Fruit fly (Drosophila melanogaster) whole organism, embryonic: ENCODE measurements around the gene niki.
A peak's percentile ranks its signal among the peaks of the same experiment; 100 is the strongest.

Experiments used
- Antp ChIP-seq: fragments of 200-800 bp; sonication (Bioruptor generic); optimal IDR thresholded peaks from 3 replicates; lab custom pipeline; 2016; ENCODE audit warnings: missing biosample characterization, missing genetic modification characterization
- Bdp1 ChIP-seq: fragments of 200-800 bp; sonication (Bioruptor generic); optimal IDR thresholded peaks from 3 replicates; lab custom pipeline; 2016; ENCODE audit warnings: missing biosample characterization, missing genetic modification characterization
- C15 ChIP-seq: fragments of 200-800 bp; sonication (Bioruptor generic); IDR thresholded peaks from 3 replicates; pipeline ENCODE4 v1.3.6; 2022; ENCODE audit warnings: missing biosample characterization, missing genetic modification characterization
- CG10267 ChIP-seq: fragments of 200-800 bp; sonication (Bioruptor generic); optimal IDR thresholded peaks from 2 replicates; lab custom pipeline; 2018; ENCODE audit warnings: missing biosample characterization, mild to moderate bottlenecking, missing genetic modification characterization, moderate library complexity
- CG10565 ChIP-seq: fragments of 200-800 bp; sonication (Bioruptor generic); optimal IDR thresholded peaks from 3 replicates; lab custom pipeline; 2016; ENCODE audit warnings: missing biosample characterization, mild to moderate bottlenecking, missing genetic modification characterization
- CG10654 ChIP-seq: fragments of 200-800 bp; sonication (Bioruptor generic); optimal IDR thresholded peaks from 2 replicates; lab custom pipeline; 2016; ENCODE audit warnings: missing biosample characterization, missing genetic modification characterization
- CG10979 ChIP-seq: fragments of 200-800 bp; sonication (Bioruptor generic); optimal IDR thresholded peaks from 2 replicates; lab custom pipeline; 2018; ENCODE audit warnings: missing biosample characterization, mild to moderate bottlenecking, missing genetic modification characterization, moderate library complexity
- CG12942 ChIP-seq: fragments of 200-800 bp; sonication (Bioruptor generic); optimal IDR thresholded peaks from 3 replicates; lab custom pipeline; 2016; ENCODE audit warnings: missing biosample characterization, missing genetic modification characterization
- CG13775 ChIP-seq: fragments of 200-800 bp; sonication (Bioruptor generic); optimal IDR thresholded peaks from 3 replicates; lab custom pipeline; 2017; ENCODE audit warnings: missing biosample characterization, mild to moderate bottlenecking, missing genetic modification characterization
- CG14710 ChIP-seq: fragments of 200-800 bp; sonication (Bioruptor generic); optimal IDR thresholded peaks from 3 replicates; lab custom pipeline; 2019; ENCODE audit warnings: missing biosample characterization, mild to moderate bottlenecking, missing genetic modification characterization, moderate library complexity
- CG17829 ChIP-seq: fragments of 200-800 bp; optimal IDR thresholded peaks from 2 replicates; lab custom pipeline; 2019; ENCODE audit warnings: missing biosample characterization, mild to moderate bottlenecking, missing genetic modification characterization, moderate library complexity
- CG2129 ChIP-seq: fragments of 200-800 bp; sonication (Bioruptor generic); IDR thresholded peaks from 2 replicates; pipeline ENCODE4 v1.3.6; 2022; ENCODE audit warnings: missing biosample characterization, missing genetic modification characterization; ENCODE audit not compliant: partially characterized antibody
- CG30403 ChIP-seq: fragments of 200-800 bp; sonication (Bioruptor generic); optimal IDR thresholded peaks from 3 replicates; lab custom pipeline; 2016; ENCODE audit warnings: missing biosample characterization, missing genetic modification characterization
- CG34422 ChIP-seq: fragments of 200-800 bp; sonication (Bioruptor generic); IDR thresholded peaks from 3 replicates; pipeline ENCODE4 v1.3.6; 2022; ENCODE audit warnings: missing biosample characterization, missing genetic modification characterization
- CG4360 ChIP-seq: fragments of 200-800 bp; sonication (Bioruptor generic); IDR thresholded peaks from 2 replicates; pipeline ENCODE4 v1.3.6; 2022; ENCODE audit warnings: missing biosample characterization, missing genetic modification characterization
- CG4404 ChIP-seq: fragments of 200-800 bp; sonication (Bioruptor generic); IDR thresholded peaks from 2 replicates; pipeline ENCODE4 v1.3.6; 2022; ENCODE audit warnings: missing biosample characterization, missing genetic modification characterization
- CG6254 ChIP-seq: fragments of 200-800 bp; sonication (Bioruptor generic); optimal IDR thresholded peaks from 3 replicates; lab custom pipeline; 2017; ENCODE audit warnings: mild to moderate bottlenecking, missing biosample characterization, missing genetic modification reagents, missing genetic modification characterization
- CG7271 ChIP-seq: fragments of 200-800 bp; sonication (Bioruptor generic); optimal IDR thresholded peaks from 2 replicates; lab custom pipeline; 2018; ENCODE audit warnings: missing biosample characterization, mild to moderate bottlenecking, missing genetic modification characterization, moderate library complexity
- CG7745 ChIP-seq: fragments of 200-800 bp; sonication (Bioruptor generic); optimal IDR thresholded peaks from 2 replicates; lab custom pipeline; 2018; ENCODE audit warnings: missing biosample characterization, mild to moderate bottlenecking, missing genetic modification characterization, moderate library complexity
- CG7786 ChIP-seq: fragments of 200-800 bp; sonication (Bioruptor generic); optimal IDR thresholded peaks from 2 replicates; lab custom pipeline; 2016; ENCODE audit warnings: missing biosample characterization, missing genetic modification characterization
- CG8478 ChIP-seq: fragments of >200 bp; optimal IDR thresholded peaks from 2 replicates; lab custom pipeline; 2018
- CG9876 ChIP-seq: fragments of 200-800 bp; sonication (Bioruptor generic); optimal IDR thresholded peaks from 2 replicates; lab custom pipeline; 2016; ENCODE audit warnings: missing biosample characterization, missing genetic modification characterization
- CTCF ChIP-seq: fragments of 200-800 bp; sonication (Bioruptor generic); optimal IDR thresholded peaks from 2 replicates; lab custom pipeline; 2017; ENCODE audit warnings: missing biosample characterization, mild to moderate bottlenecking, missing genetic modification characterization, moderate library complexity
- D19B ChIP-seq: fragments of 200-800 bp; sonication (Bioruptor generic); optimal IDR thresholded peaks from 2 replicates; lab custom pipeline; 2017; ENCODE audit warnings: missing biosample characterization, mild to moderate bottlenecking, missing genetic modification characterization
- Dfd ChIP-seq, 2 experiments: fragments of >200 bp; optimal IDR thresholded peaks; 2 replicates each; lab custom pipeline; 2017; ENCODE audit warnings: missing biosample characterization in 2 of 2, missing genetic modification characterization in 2 of 2
- Fer1 ChIP-seq: fragments of 200-800 bp; sonication (Bioruptor generic); optimal IDR thresholded peaks from 2 replicates; lab custom pipeline; 2017; ENCODE audit warnings: missing biosample characterization, mild to moderate bottlenecking, missing genetic modification characterization
- H2.0 ChIP-seq: fragments of 200-800 bp; sonication (Bioruptor generic); IDR thresholded peaks from 2 replicates; pipeline ENCODE4 v1.3.6; 2022; ENCODE audit warnings: missing biosample characterization, missing genetic modification characterization
- HLH54F ChIP-seq: fragments of 200-800 bp; sonication (Bioruptor generic); optimal IDR thresholded peaks from 3 replicates; lab custom pipeline; 2016; ENCODE audit warnings: missing biosample characterization, missing genetic modification characterization
- Lim3 ChIP-seq: fragments of 200-800 bp; sonication (Bioruptor generic); IDR thresholded peaks from 2 replicates; pipeline ENCODE4 v1.3.6; 2022; ENCODE audit warnings: missing biosample characterization, missing genetic modification characterization
- MTF-1 ChIP-seq: fragments of 200-800 bp; sonication (Bioruptor generic); optimal IDR thresholded peaks from 2 replicates; lab custom pipeline; 2018; ENCODE audit warnings: missing biosample characterization, mild to moderate bottlenecking, missing genetic modification characterization, borderline replicate concordance
- Poxn ChIP-seq: fragments of 200-800 bp; sonication (Bioruptor generic); IDR thresholded peaks from 2 replicates; pipeline ENCODE4 v1.3.6; 2022; ENCODE audit warnings: missing biosample characterization, missing genetic modification characterization
- Sry-β ChIP-seq: fragments of 200-800 bp; sonication (Bioruptor generic); optimal IDR thresholded peaks from 2 replicates; lab custom pipeline; 2018; ENCODE audit warnings: missing biosample characterization, mild to moderate bottlenecking, missing genetic modification characterization, moderate library complexity
- Ssrp ChIP-seq: fragments of 200-800 bp; sonication (Bioruptor generic); optimal IDR thresholded peaks from 2 replicates; lab custom pipeline; 2018; ENCODE audit warnings: missing biosample characterization, mild to moderate bottlenecking, missing genetic modification characterization, moderate library complexity
- ase ChIP-seq: fragments of 200-800 bp; sonication (Bioruptor generic); IDR thresholded peaks from 3 replicates; pipeline ENCODE4 v1.3.6; 2022; ENCODE audit warnings: missing biosample characterization, missing genetic modification characterization
- ato ChIP-seq: fragments of 200-800 bp; sonication (Bioruptor generic); IDR thresholded peaks from 2 replicates; pipeline ENCODE4 v1.3.6; 2022; ENCODE audit warnings: missing biosample characterization, missing genetic modification characterization; ENCODE audit not compliant: partially characterized antibody
- cad ChIP-seq: fragments of >200 bp; optimal IDR thresholded peaks from 2 replicates; lab custom pipeline; 2017; ENCODE audit warnings: missing biosample characterization, missing genetic modification characterization
- cato ChIP-seq: fragments of 200-800 bp; sonication (Bioruptor generic); optimal IDR thresholded peaks from 2 replicates; lab custom pipeline; 2016; ENCODE audit warnings: missing biosample characterization, missing genetic modification characterization, borderline replicate concordance
- dmrt11E ChIP-seq: fragments of 200-800 bp; sonication (Bioruptor generic); optimal IDR thresholded peaks from 3 replicates; lab custom pipeline; 2018; ENCODE audit warnings: missing biosample characterization, mild to moderate bottlenecking, missing genetic modification characterization, moderate library complexity
- dpn ChIP-seq, 2 experiments: fragments of 200-800 bp; sonication (Bioruptor generic); optimal IDR thresholded peaks; 3 replicates each; lab custom pipeline; 2016; ENCODE audit warnings: missing biosample characterization in 2 of 2, missing genetic modification characterization in 2 of 2
- emc ChIP-seq: fragments of 200-800 bp; sonication (Bioruptor generic); optimal IDR thresholded peaks from 2 replicates; lab custom pipeline; 2016; ENCODE audit warnings: missing biosample characterization, missing genetic modification characterization
- eyg ChIP-seq: fragments of 200-800 bp; sonication (Bioruptor generic); optimal IDR thresholded peaks from 3 replicates; lab custom pipeline; 2016; ENCODE audit warnings: missing biosample characterization, missing genetic modification characterization
- gro ChIP-seq: fragments of 200-800 bp; sonication (Bioruptor generic); optimal IDR thresholded peaks from 2 replicates; lab custom pipeline; 2016; ENCODE audit warnings: missing biosample characterization, missing genetic modification characterization
- lilli ChIP-seq: fragments of 200-800 bp; sonication (Bioruptor generic); optimal IDR thresholded peaks from 3 replicates; lab custom pipeline; 2016; ENCODE audit warnings: missing biosample characterization, missing genetic modification characterization
- luna ChIP-seq: fragments of 200-800 bp; sonication (Bioruptor generic); optimal IDR thresholded peaks from 2 replicates; lab custom pipeline; 2016; ENCODE audit warnings: missing biosample characterization, missing genetic modification characterization
- maf-S ChIP-seq: fragments of 200-800 bp; sonication (Bioruptor generic); optimal IDR thresholded peaks from 2 replicates; lab custom pipeline; 2016; ENCODE audit warnings: missing biosample characterization, missing genetic modification characterization
- otp ChIP-seq: fragments of 200-800 bp; sonication (Bioruptor generic); IDR thresholded peaks from 3 replicates; pipeline ENCODE4, ENCODE4 v1.3.6; 2022; ENCODE audit warnings: missing biosample characterization, missing genetic modification characterization
- phol ChIP-seq: fragments of 200-800 bp; sonication (Bioruptor generic); optimal IDR thresholded peaks from 3 replicates; lab custom pipeline; 2018; ENCODE audit warnings: missing biosample characterization, mild to moderate bottlenecking, missing genetic modification characterization, moderate library complexity
- psq ChIP-seq: fragments of 200-800 bp; sonication (Bioruptor generic); optimal IDR thresholded peaks from 2 replicates; lab custom pipeline; 2017; ENCODE audit warnings: missing biosample characterization, missing genetic modification characterization
- slou ChIP-seq: fragments of 200-800 bp; sonication (Bioruptor generic); optimal IDR thresholded peaks from 3 replicates; lab custom pipeline; 2016; ENCODE audit warnings: missing biosample characterization, missing genetic modification characterization
- sr ChIP-seq: fragments of 200-800 bp; sonication (Bioruptor generic); IDR thresholded peaks from 3 replicates; pipeline ENCODE4 v1.3.6; 2022; ENCODE audit warnings: missing biosample characterization, missing genetic modification characterization
- stwl ChIP-seq: fragments of 200-800 bp; sonication (Bioruptor generic); optimal IDR thresholded peaks from 3 replicates; lab custom pipeline; 2018; ENCODE audit warnings: missing biosample characterization, mild to moderate bottlenecking, missing genetic modification characterization, moderate library complexity
- tap ChIP-seq: fragments of 200-800 bp; optimal IDR thresholded peaks from 3 replicates; lab custom pipeline; 2019; ENCODE audit warnings: missing biosample characterization, mild to moderate bottlenecking, missing genetic modification characterization, moderate library complexity

Gene niki

dm6 chr3R:24870389-24871048 is 45.1 kb upstream of the niki start, which contains the start of gene CycB3 (continued):
- TF ChIP-seq CG10979 (tag; lab: Kevin White, UChicago) (peak; percentile 41), gro (GFP tag; lab: Kevin White, UChicago) (no peak), Lim3 (GFP tag; lab: Robert Waterston, UW) (no peak), CG13775 (GFP tag; lab: Kevin White, UChicago) (no peak), emc (no peak), cad (GFP tag; lab: Kevin White, UChicago) (no peak), dpn (GFP tag; optimal IDR thresholded peaks at IDR 0.05; lab: Kevin White, UChicago) (peak in 1 of 2 experiments; percentile 2), Dfd (GFP tag; optimal IDR thresholded peaks at IDR 0.05; lab: Kevin White, UChicago) (no peak), otp (GFP tag; lab: Robert Waterston, UW) (no peak), MTF-1 (peak; percentile 63), Ssrp (tag; lab: Kevin White, UChicago) (no peak), dmrt11E (tag; lab: Kevin White, UChicago) (peak; percentile 31), CG8478 (no peak), lilli (GFP tag; lab: Kevin White, UChicago) (no peak), CG4360 (GFP tag; lab: Robert Waterston, UW) (0 out of 2 replicates have a peak, but pooled peaks have one; percentile 22), CG7745 (tag; lab: Kevin White, UChicago) (no peak), luna (GFP tag; lab: Kevin White, UChicago) (no peak), CG10654 (GFP tag; lab: Kevin White, UChicago) (no peak), Antp (GFP tag; lab: Kevin White, UChicago) (no peak), CG30403 (no peak), H2.0 (GFP tag; lab: Robert Waterston, UW) (no peak), Fer1 (GFP tag; lab: Kevin White, UChicago) (no peak), ase (GFP tag; lab: Robert Waterston, UW) (peak; percentile 36; the same call in 1 of the 3 replicates), CTCF (GFP tag; lab: Kevin White, UChicago) (peak; percentile 58), CG4404 (GFP tag; lab: Robert Waterston, UW) (no peak), CG10267 (tag; lab: Kevin White, UChicago) (peak; percentile 47), ato (GFP tag; lab: Robert Waterston, UW) (no peak), slou (GFP tag; lab: Kevin White, UChicago) (no peak), CG6254 (no peak), CG7271 (tag; lab: Kevin White, UChicago) (no peak), stwl (tag; lab: Kevin White, UChicago) (peak; percentile 65), CG2129 (GFP tag; lab: Robert Waterston, UW) (no peak), maf-S (GFP tag; lab: Kevin White, UChicago) (no peak), HLH54F (GFP tag; lab: Kevin White, UChicago) (no peak), phol (peak; percentile 91), CG17829 (tag; lab: Kevin White, UChicago) (peak; percentile 54), C15 (no peak), CG14710 (peak; percentile 84), CG9876 (GFP tag; lab: Kevin White, UChicago) (no peak), D19B (GFP tag; lab: Kevin White, UChicago) (no peak), eyg (GFP tag; lab: Kevin White, UChicago) (no peak), Poxn (GFP tag; lab: Robert Waterston, UW) (no peak), Bdp1 (peak; percentile 31), psq (GFP tag; lab: Kevin White, UChicago) (no peak), CG12942 (GFP tag; lab: Kevin White, UChicago) (no peak), cato (GFP tag; lab: Kevin White, UChicago) (no peak), tap (tag; lab: Kevin White, UChicago) (no peak), CG7786 (no peak), sr (GFP tag; lab: Robert Waterston, UW) (peak; percentile 48; the same call in 1 of the 3 replicates), Sry-β (GFP tag; lab: Kevin White, UChicago) (no peak), CG34422 (GFP tag; lab: Robert Waterston, UW) (0 out of 3 replicates have a peak, but pooled peaks have one; percentile 22), CG10565 (GFP tag; lab: Kevin White, UChicago) (no peak)
